Fruit fly (Drosophila melanogaster) whole organism, wandering third instar larva: ENCODE data around the gene kst.

Experiments
- Abd-B ChIP-seq: fragments of >200 bp; optimal IDR thresholded peaks from 2 replicates; lab custom pipeline; 2017; ENCODE audit warnings: missing biosample characterization, missing genetic modification characterization
- CG32264 ChIP-seq: fragments of 200-800 bp; sonication (Bioruptor generic); optimal IDR thresholded peaks from 2 replicates; lab custom pipeline; 2016; ENCODE audit warnings: missing biosample characterization, missing genetic modification characterization
- CG9705 ChIP-seq: fragments of 200-800 bp; sonication (Bioruptor generic); optimal IDR thresholded peaks from 2 replicates; lab custom pipeline; 2018; ENCODE audit warnings: missing biosample characterization, mild to moderate bottlenecking, missing genetic modification characterization
- CrebA ChIP-seq: fragments of 200-800 bp; sonication (Bioruptor generic); optimal IDR thresholded peaks from 2 replicates; lab custom pipeline; 2016; ENCODE audit warnings: missing biosample characterization, mild to moderate bottlenecking, missing genetic modification characterization, borderline replicate concordance
- Dfd ChIP-seq: fragments of >200 bp; optimal IDR thresholded peaks from 2 replicates; lab custom pipeline; 2017; ENCODE audit warnings: missing biosample characterization, missing genetic modification characterization
- Dif ChIP-seq: fragments of 200-275, 200-300 bp; sonication (Bioruptor generic); optimal IDR thresholded peaks from 2 replicates; lab custom pipeline; 2018; ENCODE audit warnings: missing biosample characterization, missing genetic modification characterization; ENCODE audit not compliant: partially characterized antibody
- GATAd ChIP-seq: sonication (Bioruptor generic); optimal IDR thresholded peaks from 2 replicates; lab custom pipeline; 2016; ENCODE audit warnings: missing biosample characterization, missing genetic modification characterization
- HLH106 ChIP-seq: fragments of 200-800 bp; optimal IDR thresholded peaks from 3 replicates; lab custom pipeline; 2019; ENCODE audit warnings: missing biosample characterization, mild to moderate bottlenecking, missing genetic modification characterization, moderate library complexity
- Hnf4 ChIP-seq: fragments of 200-800 bp; sonication (Bioruptor generic); optimal IDR thresholded peaks from 2 replicates; lab custom pipeline; 2016; ENCODE audit warnings: missing biosample characterization, mild to moderate bottlenecking, missing genetic modification characterization
- Hr78 ChIP-seq: fragments of >200 bp; optimal IDR thresholded peaks from 2 replicates; lab custom pipeline; 2017; ENCODE audit warnings: missing biosample characterization, missing genetic modification characterization
- Hr83 ChIP-seq: fragments of 200-300 bp; sonication (Bioruptor generic); optimal IDR thresholded peaks from 2 replicates; lab custom pipeline; 2016; ENCODE audit warnings: missing biosample characterization, mild to moderate bottlenecking, missing genetic modification characterization, moderate library complexity; ENCODE audit not compliant: poor library complexity, severe bottlenecking
- Jra ChIP-seq: sonication (Bioruptor generic); optimal IDR thresholded peaks from 2 replicates; lab custom pipeline; 2016; ENCODE audit warnings: missing biosample characterization, missing genetic modification characterization
- Mio ChIP-seq: sonication (Bioruptor generic); optimal IDR thresholded peaks from 2 replicates; lab custom pipeline; 2016; ENCODE audit warnings: missing biosample characterization, missing genetic modification characterization
- Myc ChIP-seq: fragments of >200 bp; optimal IDR thresholded peaks from 2 replicates; lab custom pipeline; 2017
- N ChIP-seq: fragments of >200 bp; optimal IDR thresholded peaks from 2 replicates; lab custom pipeline; 2018; ENCODE audit warnings: missing biosample characterization, missing external identifiers, missing genetic modification characterization
- OdsH ChIP-seq: fragments of 200-800 bp; sonication (Bioruptor generic); optimal IDR thresholded peaks from 2 replicates; lab custom pipeline; 2016; ENCODE audit warnings: missing biosample characterization, mild to moderate bottlenecking, missing genetic modification characterization
- Rel ChIP-seq, 2 experiments: fragments of 200-800 bp; sonication (Bioruptor generic) in 1 of 2; optimal IDR thresholded peaks; 2 replicates in 1 of 2; 3 replicates in 1 of 2; lab custom pipeline; 2016 to 2019; ENCODE audit warnings: mild to moderate bottlenecking in 2 of 2, missing biosample characterization in 2 of 2, missing genetic modification characterization in 2 of 2, moderate library complexity in 1 of 2
- Sp1 ChIP-seq: fragments of 200-800 bp; sonication (Bioruptor generic); optimal IDR thresholded peaks from 3 replicates; lab custom pipeline; 2019; ENCODE audit warnings: missing biosample characterization, mild to moderate bottlenecking, missing genetic modification characterization, moderate library complexity
- Vsx2 ChIP-seq: fragments of 200-300, 225-300 bp; sonication (Bioruptor generic); optimal IDR thresholded peaks from 2 replicates; lab custom pipeline; 2018; ENCODE audit warnings: missing biosample characterization, missing genetic modification characterization; ENCODE audit not compliant: partially characterized antibody
- br ChIP-seq: fragments of 200-800 bp; sonication (Bioruptor generic); optimal IDR thresholded peaks from 2 replicates; lab custom pipeline; 2016; ENCODE audit warnings: missing biosample characterization, missing genetic modification characterization
- brk ChIP-seq: fragments of 200-800 bp; sonication (Bioruptor generic); optimal IDR thresholded peaks from 2 replicates; lab custom pipeline; 2016; ENCODE audit warnings: missing biosample characterization, mild to moderate bottlenecking, missing genetic modification characterization
- dl ChIP-seq, 2 experiments: fragments of 175-275, 200-275 bp in 1 of 2; fragments of 200-275 bp in 1 of 2; sonication (Bioruptor generic); optimal IDR thresholded peaks; lab custom pipeline; 2018; ENCODE audit warnings: mild to moderate bottlenecking in 2 of 2, missing biosample characterization in 2 of 2, missing genetic modification characterization in 2 of 2, moderate library complexity in 2 of 2; ENCODE audit not compliant: partially characterized antibody in 2 of 2, insufficient read depth in 1 of 2
- dmrt93B ChIP-seq: fragments of 200-800 bp; sonication (Bioruptor generic); optimal IDR thresholded peaks from 2 replicates; lab custom pipeline; 2018; ENCODE audit warnings: missing biosample characterization, mild to moderate bottlenecking, missing genetic modification characterization
- dsf ChIP-seq: sonication (Bioruptor generic); optimal IDR thresholded peaks from 2 replicates; lab custom pipeline; 2016; ENCODE audit warnings: missing biosample characterization, missing genetic modification characterization, borderline replicate concordance
- ey ChIP-seq: fragments of 200-800 bp; sonication (Bioruptor generic); optimal IDR thresholded peaks from 2 replicates; lab custom pipeline; 2016; ENCODE audit warnings: missing biosample characterization, missing genetic modification characterization
- foxo ChIP-seq, 2 experiments: fragments of 200-800 bp; sonication (Bioruptor generic); optimal IDR thresholded peaks; 2 replicates in 1 of 2; 3 replicates in 1 of 2; lab custom pipeline; 2016 to 2017; ENCODE audit warnings: missing biosample characterization in 2 of 2, missing genetic modification characterization in 2 of 2
- fru ChIP-seq: fragments of 200-800 bp; sonication (Bioruptor generic); optimal IDR thresholded peaks from 3 replicates; lab custom pipeline; 2016; ENCODE audit warnings: missing biosample characterization, mild to moderate bottlenecking, missing genetic modification characterization
- h ChIP-seq: fragments of 200-800 bp; sonication (Bioruptor generic); optimal IDR thresholded peaks from 3 replicates; lab custom pipeline; 2016; ENCODE audit warnings: missing biosample characterization, mild to moderate bottlenecking, missing genetic modification characterization
- jim ChIP-seq: fragments of 175-275, 200-325 bp; sonication (Bioruptor generic); optimal IDR thresholded peaks from 2 replicates; lab custom pipeline; 2016; ENCODE audit warnings: missing biosample characterization, mild to moderate bottlenecking, missing genetic modification characterization
- lola ChIP-seq: fragments of >200 bp; optimal IDR thresholded peaks from 2 replicates; lab custom pipeline; 2017; ENCODE audit warnings: missing biosample characterization, missing genetic modification characterization
- pan ChIP-seq: fragments of >200 bp; optimal IDR thresholded peaks from 2 replicates; lab custom pipeline; 2017
- psq ChIP-seq: fragments of 200-800 bp; sonication (Bioruptor generic); optimal IDR thresholded peaks from 3 replicates; lab custom pipeline; 2017; ENCODE audit warnings: missing biosample characterization, mild to moderate bottlenecking, missing genetic modification characterization, moderate library complexity
- rgr ChIP-seq: fragments of 200-800 bp; sonication (Bioruptor generic); optimal IDR thresholded peaks from 3 replicates; lab custom pipeline; 2016; ENCODE audit warnings: missing biosample characterization, mild to moderate bottlenecking, missing genetic modification characterization
- sage ChIP-seq: fragments of 200-800 bp; sonication (Bioruptor generic); optimal IDR thresholded peaks from 2 replicates; lab custom pipeline; 2016; ENCODE audit warnings: missing biosample characterization, mild to moderate bottlenecking, missing genetic modification characterization
- sv ChIP-seq: fragments of 200-800 bp; sonication (Bioruptor generic); optimal IDR thresholded peaks from 3 replicates; lab custom pipeline; 2016; ENCODE audit warnings: missing biosample characterization, missing genetic modification characterization
- tai ChIP-seq: sonication (Bioruptor generic); optimal IDR thresholded peaks from 2 replicates; lab custom pipeline; 2016; ENCODE audit warnings: missing biosample characterization, missing genetic modification characterization
- usp ChIP-seq: fragments of >200 bp; optimal IDR thresholded peaks from 2 replicates; lab custom pipeline; 2017; ENCODE audit warnings: missing biosample characterization, missing genetic modification characterization
- woc ChIP-seq: sonication (Bioruptor generic); optimal IDR thresholded peaks from 2 replicates; lab custom pipeline; 2016; ENCODE audit warnings: missing biosample characterization, mild to moderate bottlenecking, missing genetic modification characterization

The kst gene

DNA sequence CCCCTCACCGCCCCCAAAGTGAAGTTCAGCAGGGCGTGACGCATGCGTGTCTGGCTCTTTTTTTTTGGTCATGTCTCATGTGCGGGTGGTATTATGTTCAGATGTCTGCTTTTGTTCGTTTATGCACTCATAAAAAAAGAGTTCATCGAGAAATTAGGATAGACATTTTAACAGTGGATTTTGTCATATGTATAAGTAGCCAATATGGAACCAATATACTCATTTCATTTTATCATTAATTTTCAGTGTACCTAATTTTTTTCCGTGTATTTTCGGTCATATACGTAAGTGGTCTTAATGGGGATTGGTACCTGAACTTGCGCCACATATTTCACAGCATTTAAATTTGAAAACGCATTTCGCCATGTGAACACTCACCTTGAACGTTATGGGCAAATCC lies 36.3 kb upstream of the kst start (continued):
- TF ChIP-seq dmrt93B (GFP tag; lab: Kevin White, UChicago) (peak; percentile 38), pan (lab: Kevin White, UChicago) (no peak), dl (GFP tag; optimal IDR thresholded peaks at IDR 0.05; lab: Kevin White, UChicago; ENCODE audit: insufficient read depth in 1 of 2, partially characterized antibody in 2 of 2) (no peak), psq (peak; percentile 20)

DNA sequence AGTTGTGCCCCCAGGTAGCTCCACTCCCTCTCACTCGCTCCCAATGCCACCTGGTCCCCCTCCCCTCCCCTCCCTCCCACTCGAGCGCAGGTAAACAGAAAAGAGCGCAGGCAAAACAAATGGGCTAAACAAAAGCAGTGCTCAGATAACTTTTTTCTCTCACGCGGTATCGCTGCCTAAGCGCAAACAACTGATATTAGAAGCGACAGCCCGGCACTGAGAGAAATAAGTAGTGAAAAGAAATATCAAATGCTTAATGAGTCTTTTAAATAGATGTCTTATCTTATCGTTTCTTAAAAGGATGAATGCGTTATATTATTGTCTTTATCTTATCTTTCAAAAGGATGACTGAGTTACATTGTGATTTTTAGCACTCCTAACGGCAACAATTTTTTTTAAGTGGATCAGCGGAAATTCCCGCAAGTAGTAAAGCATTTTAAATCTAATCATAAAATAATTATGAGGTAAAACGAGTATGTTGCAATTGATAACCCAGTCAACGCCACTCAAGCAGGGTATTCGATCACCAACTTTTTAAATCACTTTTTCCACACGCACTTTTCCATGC lies 35.4 kb upstream of the kst start:
- TF ChIP-seq Abd-B (no peak), Dif (GFP tag; lab: Kevin White, UChicago) (no peak), usp (GFP tag; lab: Kevin White, UChicago) (no peak), h (GFP tag; lab: Kevin White, UChicago) (peak; percentile 82), Mio (GFP tag; lab: Kevin White, UChicago) (no peak), woc (GFP tag; lab: Kevin White, UChicago) (peak; percentile 14), Dfd (no peak), pan (lab: Kevin White, UChicago) (no peak), foxo (GFP tag; optimal IDR thresholded peaks at IDR 0.05; lab: Kevin White, UChicago) (peak in 1 of 2 experiments; percentile 82), Vsx2 (GFP tag; lab: Kevin White, UChicago) (no peak), br (GFP tag; lab: Kevin White, UChicago) (peak; percentile 50), brk (GFP tag; lab: Kevin White, UChicago) (peak; percentile 32), Hnf4 (peak; percentile 55), Hr78 (GFP tag; lab: Kevin White, UChicago) (no peak), CG9705 (GFP tag; lab: Kevin White, UChicago) (no peak), fru (peak; percentile 77), Sp1 (GFP tag; lab: Kevin White, UChicago) (peak; percentile 45), Rel (GFP tag; optimal IDR thresholded peaks at IDR 0.05; lab: Kevin White, UChicago) (no peak), Rel (tag; optimal IDR thresholded peaks at IDR 0.05; lab: Kevin White, UChicago) (peak; percentile 8), ey (GFP tag; lab: Kevin White, UChicago) (peak; percentile 76), CrebA (GFP tag; lab: Kevin White, UChicago) (peak; percentile 61), CG32264 (GFP tag; lab: Kevin White, UChicago) (peak; percentile 13), sage (no peak), HLH106 (tag; lab: Kevin White, UChicago) (peak; percentile 40), sv (peak; percentile 86), jim (no peak), OdsH (GFP tag; lab: Kevin White, UChicago) (peak; percentile 68), Hr83 (no peak), dsf (no peak), rgr (peak; percentile 79), psq (peak; percentile 47), lola (GFP tag; lab: Kevin White, UChicago) (no peak), tai (GFP tag; lab: Kevin White, UChicago) (peak; percentile 35), Jra (GFP tag; lab: Kevin White, UChicago) (no peak), dmrt93B (GFP tag; lab: Kevin White, UChicago) (no peak), N (GFP tag; lab: Kevin White, UChicago) (no peak), Myc (lab: Kevin White, UChicago) (no peak), GATAd (GFP tag; lab: Kevin White, UChicago) (no peak), dl (GFP tag; optimal IDR thresholded peaks at IDR 0.05; lab: Kevin White, UChicago; ENCODE audit: insufficient read depth in 1 of 2, partially characterized antibody in 2 of 2) (no peak)

DNA sequence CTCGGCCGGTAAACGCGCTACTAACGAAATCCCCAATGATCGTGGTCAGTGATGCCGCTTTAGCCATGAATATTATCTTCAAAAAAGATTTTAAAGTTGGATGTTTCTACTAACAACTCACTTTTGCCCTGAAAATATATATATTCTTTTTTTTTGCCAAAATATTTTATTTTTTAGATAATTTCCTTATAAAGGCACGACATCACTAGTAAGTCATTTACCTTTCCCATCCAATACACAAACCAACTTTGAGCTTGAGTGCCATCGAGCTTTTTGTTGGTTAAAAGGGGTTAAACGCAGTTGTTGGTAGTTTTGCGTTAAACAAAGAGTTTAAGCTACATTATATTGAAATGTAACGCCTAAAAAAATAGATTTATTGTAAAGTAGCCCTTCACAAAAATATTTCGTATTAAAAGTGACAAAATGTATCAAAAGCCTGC lies 33.6 kb upstream of the kst start, which contains the start of gene CG14968:
Gene CG14968 (minus strand): TSS at position 26 of the 440 bp plus-strand sequence.
- TF ChIP-seq pan (lab: Kevin White, UChicago) (no peak), rgr (peak; percentile 98), dsf (peak; percentile 43), GATAd (GFP tag; lab: Kevin White, UChicago) (peak; percentile 16), br (GFP tag; lab: Kevin White, UChicago) (peak; percentile 90), Hr78 (GFP tag; lab: Kevin White, UChicago) (no peak), Rel (GFP tag; optimal IDR thresholded peaks at IDR 0.05; lab: Kevin White, UChicago) (peak; percentile 70), Rel (tag; optimal IDR thresholded peaks at IDR 0.05; lab: Kevin White, UChicago) (peak; percentile 92), usp (GFP tag; lab: Kevin White, UChicago) (no peak), Dfd (no peak), fru (peak; percentile 92), foxo (GFP tag; optimal IDR thresholded peaks at IDR 0.05; lab: Kevin White, UChicago) (peak; percentile 76 to 96), Hr83 (peak; percentile 83), tai (GFP tag; lab: Kevin White, UChicago) (peak; percentile 72), ey (GFP tag; lab: Kevin White, UChicago) (peak; percentile 91), sv (peak; percentile 91), sage (peak; percentile 96), Hnf4 (peak; percentile 86), CG9705 (GFP tag; lab: Kevin White, UChicago) (peak; percentile 86), HLH106 (tag; lab: Kevin White, UChicago) (peak; percentile 95), Dif (GFP tag; lab: Kevin White, UChicago) (no peak), dl (GFP tag; optimal IDR thresholded peaks at IDR 0.05; lab: Kevin White, UChicago; ENCODE audit: insufficient read depth in 1 of 2, partially characterized antibody in 2 of 2) (no peak), CG32264 (GFP tag; lab: Kevin White, UChicago) (peak; percentile 90), Sp1 (GFP tag; lab: Kevin White, UChicago) (peak; percentile 98), N (GFP tag; lab: Kevin White, UChicago) (no peak), CrebA (GFP tag; lab: Kevin White, UChicago) (peak; percentile 85), Myc (lab: Kevin White, UChicago) (peak; percentile 93), Jra (GFP tag; lab: Kevin White, UChicago) (peak; percentile 63), brk (GFP tag; lab: Kevin White, UChicago) (peak; percentile 93), jim (no peak), lola (GFP tag; lab: Kevin White, UChicago) (no peak), Vsx2 (GFP tag; lab: Kevin White, UChicago) (no peak), OdsH (GFP tag; lab: Kevin White, UChicago) (peak; percentile 98), woc (GFP tag; lab: Kevin White, UChicago) (peak; percentile 78), Abd-B (no peak)
